Worm (Caenorhabditis elegans): Measurements from ENCODE around the gene srg-67.

The srg-67 gene

DNA sequence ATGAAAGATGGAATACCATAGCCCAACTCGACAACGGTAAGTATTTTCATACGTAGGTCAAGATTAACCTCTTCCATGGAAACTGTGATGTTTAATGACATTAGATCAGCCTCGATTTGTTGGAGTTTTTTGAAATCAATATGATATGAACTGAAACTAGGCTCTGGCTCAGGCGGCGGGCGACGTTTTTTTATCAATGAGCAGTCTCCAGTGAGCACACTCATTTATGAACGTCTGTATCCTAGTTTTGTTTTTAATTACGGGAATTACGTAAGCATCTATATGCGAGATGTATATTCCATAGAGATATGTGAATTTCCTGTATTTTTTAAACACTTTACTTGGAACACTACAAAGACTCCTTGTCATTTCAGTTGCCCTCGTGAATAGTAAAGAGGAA, at the start of gene srg-67:
Gene srg-67 (minus strand): TSS at position 101 of the 400 bp plus-strand sequence.
- no peak for TF ChIP-seq arid-1 (GFP tag; conservative IDR thresholded peaks at IDR 0.05)
- TF ChIP-seq nhr-6 (tag; optimal IDR thresholded peaks at IDR 0.05): no peak
- TF ChIP-seq zfp-2 (tag; optimal IDR thresholded peaks at IDR 0.05): no peak
- TF ChIP-seq mxl-2 (GFP tag; conservative IDR thresholded peaks at IDR 0.05): no peak
- TF ChIP-seq ces-1 (GFP tag; optimal IDR thresholded peaks at IDR 0.05): no peak
- TF ChIP-seq nhr-111 (GFP tag; optimal IDR thresholded peaks at IDR 0.05): no peak
- no peak for TF ChIP-seq nhr-237 (tag; optimal IDR thresholded peaks at IDR 0.05)
- TF ChIP-seq aly-2 (tag; optimal IDR thresholded peaks at IDR 0.05): no peak
- no peak for TF ChIP-seq ceh-20 (GFP tag; IDR thresholded peaks at IDR 0.05)
- TF ChIP-seq lin-1 (GFP tag; IDR thresholded peaks at IDR 0.05): no peak
- TF ChIP-seq dmd-6 (GFP tag; IDR thresholded peaks at IDR 0.05): no peak
- TF ChIP-seq unc-130 (GFP tag; optimal IDR thresholded peaks at IDR 0.05): no peak

DNA sequence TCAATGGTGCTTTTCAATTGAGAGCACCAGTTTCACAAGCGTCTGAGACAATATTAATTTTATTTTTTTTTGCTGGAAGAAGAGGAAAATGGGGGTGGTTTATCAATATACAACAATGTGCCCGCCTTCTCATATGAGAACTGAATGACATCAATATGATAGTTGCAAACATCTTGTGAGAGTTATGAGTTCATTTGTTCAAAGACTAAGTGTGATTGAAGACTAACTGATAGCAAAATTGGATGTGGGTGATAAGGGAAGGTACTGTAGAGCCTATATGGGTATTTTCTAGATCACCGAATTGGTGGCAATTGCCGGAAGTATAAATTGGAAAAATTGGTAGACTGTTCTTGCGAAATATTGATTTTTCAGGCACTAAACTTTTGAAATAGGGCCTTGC, 49.8 kb upstream of the srg-67 start:
- TF ChIP-seq lir-3 (tag; optimal IDR thresholded peaks at IDR 0.05) (no peak), aly-2 (tag; optimal IDR thresholded peaks at IDR 0.05) (no peak), hlh-11 (tag; optimal IDR thresholded peaks at IDR 0.05) (peak; percentile 71), spr-1 (tag; optimal IDR thresholded peaks at IDR 0.05) (no peak), mxl-2 (GFP tag; conservative IDR thresholded peaks at IDR 0.05) (no peak), nhr-11 (tag; optimal IDR thresholded peaks at IDR 0.05) (no peak), php-3 (GFP tag; IDR thresholded peaks at IDR 0.05) (peak; percentile 77), dmd-6 (GFP tag; IDR thresholded peaks at IDR 0.05) (peak; percentile 94), nhr-48 (tag; optimal IDR thresholded peaks at IDR 0.05) (peak; percentile 66), nhr-10 (tag; optimal IDR thresholded peaks at IDR 0.05) (peak; percentile 13), tra-1 (GFP tag; IDR thresholded peaks at IDR 0.05) (no peak), lsy-2 (tag; optimal IDR thresholded peaks at IDR 0.05) (peak in 1 of 2 experiments; percentile 9), nhr-25 (tag; optimal IDR thresholded peaks at IDR 0.05; ENCODE audit: borderline replicate concordance, insufficient read depth) (no peak), nhr-77 (tag; optimal IDR thresholded peaks at IDR 0.05) (peak; percentile 47), pqm-1 (tag; optimal IDR thresholded peaks at IDR 0.05) (peak; percentile 94), unc-62 (GFP tag; optimal IDR thresholded peaks at IDR 0.05 in 1 of 2) (peak in 1 of 2 experiments; percentile 87), unc-62 (tag; optimal IDR thresholded peaks at IDR 0.05) (no peak), nhr-28 (tag; optimal IDR thresholded peaks at IDR 0.05) (peak; percentile 85), ceh-44 (GFP tag; IDR thresholded peaks at IDR 0.05) (no peak), Y75B8A.6 (GFP tag; IDR thresholded peaks at IDR 0.05) (0 out of 2 replicates have a peak, but pooled peaks have one; percentile 55), hlh-30 (tag; optimal IDR thresholded peaks at IDR 0.05; ENCODE audit: insufficient read depth) (peak; percentile 7), lin-1 (GFP tag; IDR thresholded peaks at IDR 0.05) (peak; percentile 40; the same call in 1 of the 2 replicates), dve-1 (tag; optimal IDR thresholded peaks at IDR 0.05; ENCODE audit: insufficient read depth) (peak; percentile 70), lin-39 (tag; optimal IDR thresholded peaks at IDR 0.05) (no peak), daf-16 (GFP tag; optimal IDR thresholded peaks at IDR 0.05) (no peak), daf-16 (tag; optimal IDR thresholded peaks at IDR 0.05) (peak; percentile 44), lin-29 (GFP tag; IDR thresholded peaks at IDR 0.05) (no peak), nhr-41 (GFP tag; IDR thresholded peaks at IDR 0.05) (peak; percentile 84; the same call in 1 of the 2 replicates), ceh-32 (tag; optimal IDR thresholded peaks at IDR 0.05; ENCODE audit: poor library complexity) (no peak)

DNA sequence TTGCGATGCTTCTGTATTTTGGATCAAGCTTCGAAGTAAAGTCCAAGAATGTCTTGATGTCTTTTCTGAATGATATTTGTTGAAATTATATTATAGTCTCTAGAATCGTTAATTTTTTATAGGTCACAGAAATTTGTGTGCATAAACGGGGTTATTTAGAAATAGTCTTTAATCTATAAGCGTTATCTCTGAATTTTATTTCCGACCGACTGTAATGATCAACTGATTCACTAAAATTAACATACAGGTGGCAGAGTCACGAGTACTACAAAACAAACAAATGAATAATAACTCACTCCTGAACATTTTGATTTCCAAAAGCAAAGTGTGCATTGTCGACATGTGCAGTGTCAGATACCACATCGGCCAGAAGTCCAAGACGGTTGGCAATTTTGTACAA, 48.9 kb upstream of the srg-67 start:
- peak; percentile 55; the same call in 1 of the 2 replicates for TF ChIP-seq php-3 (GFP tag; IDR thresholded peaks at IDR 0.05)
- no peak for TF ChIP-seq gei-8 (GFP tag; optimal IDR thresholded peaks at IDR 0.05)
- no peak for TF ChIP-seq F44E2.7 (GFP tag; IDR thresholded peaks at IDR 0.05)
- no peak for TF ChIP-seq snpc-4 (tag; optimal IDR thresholded peaks at IDR 0.05)
- no peak for TF ChIP-seq mxl-3 (GFP tag; optimal IDR thresholded peaks at IDR 0.05)
- no peak for TF ChIP-seq tra-1 (GFP tag; IDR thresholded peaks at IDR 0.05)
- TF ChIP-seq lsy-2 (tag; optimal IDR thresholded peaks at IDR 0.05): no peak
- no peak for TF ChIP-seq unc-62 (GFP tag; optimal IDR thresholded peaks at IDR 0.05 in 1 of 2)
- no peak for TF ChIP-seq unc-62 (tag; optimal IDR thresholded peaks at IDR 0.05)
- TF ChIP-seq dmd-6 (GFP tag; IDR thresholded peaks at IDR 0.05): 0 out of 2 replicates have a peak, but pooled peaks have one; percentile 19
- no peak for TF ChIP-seq ces-1 (GFP tag; optimal IDR thresholded peaks at IDR 0.05)
- peak; percentile 70 for TF ChIP-seq nhr-28 (tag; optimal IDR thresholded peaks at IDR 0.05)
- TF ChIP-seq daf-16 (GFP tag; optimal IDR thresholded peaks at IDR 0.05): no peak
- TF ChIP-seq daf-16 (tag; optimal IDR thresholded peaks at IDR 0.05): peak; percentile 43
- peak; percentile 63 for TF ChIP-seq nhr-77 (tag; optimal IDR thresholded peaks at IDR 0.05)
- peak; percentile 1 for TF ChIP-seq hlh-30 (tag; optimal IDR thresholded peaks at IDR 0.05; ENCODE audit: insufficient read depth)
- peak; percentile 10 for TF ChIP-seq hlh-11 (tag; optimal IDR thresholded peaks at IDR 0.05)
- no peak for TF ChIP-seq duxl-1 (tag; optimal IDR thresholded peaks at IDR 0.05; ENCODE audit: poor library complexity)
- TF ChIP-seq dve-1 (tag; optimal IDR thresholded peaks at IDR 0.05; ENCODE audit: insufficient read depth): peak; percentile 33
- TF ChIP-seq aha-1 (tag): peak; percentile 31

Measured in whole organism, L4 larva.